Worm (Caenorhabditis elegans) whole organism, midembryonic: ENCODE data around the gene srd-34.

ENCODE experiments used
- flt-1 ChIP-seq: fragments of 200-800 bp; sonication (Bioruptor generic); IDR thresholded peaks from 2 replicates; pipeline ENCODE4 v1.3.6; 2022; ENCODE audit warnings: missing genetic modification characterization, missing compliant biosample characterization
- ref-1 ChIP-seq: fragments of 200-800 bp; sonication (Bioruptor generic); conservative IDR thresholded peaks from 2 replicates; pipeline ENCODE4 v1.3.6; 2022; ENCODE audit warnings: missing genetic modification reagents, missing genetic modification characterization, missing compliant biosample characterization
- ztf-29 ChIP-seq: fragments of 200-800 bp; sonication (Bioruptor generic); IDR thresholded peaks from 2 replicates; pipeline ENCODE4 v1.3.6; 2022; ENCODE audit warnings: missing genetic modification reagents, missing genetic modification characterization, missing compliant biosample characterization

- TF ChIP-seq ztf-29 (no peak), flt-1 (no peak), ref-1 (GFP tag; lab: Robert Waterston, UW) (no peak)
Observed at ce11 chrV:10503893-10504292, 45.0 kb downstream of the srd-34 start, which contains the start of gene C35A5.10.
